Fruit fly (Drosophila melanogaster) whole organism, prepupa: ENCODE measurements around the gene Map205.

ENCODE experiments used
- CG3032 ChIP-seq: fragments of 200-800 bp; optimal IDR thresholded peaks from 2 replicates; lab custom pipeline; 2019; ENCODE audit warnings: missing biosample characterization, mild to moderate bottlenecking, missing genetic modification characterization, moderate library complexity
- CG7368 ChIP-seq: fragments of 200-800 bp; sonication (Bioruptor generic); optimal IDR thresholded peaks from 3 replicates; lab custom pipeline; 2016; ENCODE audit warnings: missing biosample characterization, missing genetic modification characterization
- OdsH ChIP-seq: fragments of 200-800 bp; sonication (Bioruptor generic); optimal IDR thresholded peaks from 3 replicates; lab custom pipeline; 2016; ENCODE audit warnings: missing biosample characterization, missing genetic modification characterization
- Smox ChIP-seq: fragments of 200-800 bp; sonication (Bioruptor generic); optimal IDR thresholded peaks from 3 replicates; lab custom pipeline; 2016; ENCODE audit warnings: missing biosample characterization, missing genetic modification characterization
- dsx ChIP-seq: fragments of 200-800 bp; optimal IDR thresholded peaks from 3 replicates; lab custom pipeline; 2019; ENCODE audit warnings: missing biosample characterization, mild to moderate bottlenecking, missing genetic modification characterization, moderate library complexity; ENCODE audit not compliant: poor library complexity, severe bottlenecking

DNA sequence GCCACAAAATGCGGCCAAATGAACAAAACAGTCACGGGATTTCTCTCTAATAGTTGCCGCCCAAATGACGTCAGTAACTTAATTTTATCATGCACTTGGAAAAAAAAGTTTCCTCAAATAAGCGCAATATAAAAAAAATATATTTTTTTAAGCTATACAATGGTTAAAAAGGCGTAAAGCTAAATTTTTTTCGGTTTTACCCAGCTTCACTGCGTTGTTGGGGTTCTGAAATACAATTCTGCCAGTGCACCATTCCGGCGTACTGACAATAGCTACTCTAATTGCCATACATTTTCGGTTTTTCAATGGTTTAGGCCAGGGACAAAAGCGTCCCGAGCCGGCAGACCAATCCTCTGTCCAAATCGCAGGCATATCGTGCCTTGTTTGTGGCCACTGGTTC, 35.4 kb downstream of the Map205 start:
- TF ChIP-seq Smox (GFP tag; lab: Kevin White, UChicago) (no peak), CG3032 (no peak), dsx (GFP tag; lab: Kevin White, UChicago) (no peak), OdsH (peak; percentile 21), CG7368 (GFP tag; lab: Kevin White, UChicago) (no peak)
